Worm (Caenorhabditis elegans): ENCODE data around the gene tag-65.

ce11 chrV:13627103-13627623 is 51.2 kb downstream of the tag-65 start, which contains the start of gene sde-2:
- TF ChIP-seq flt-1 (GFP tag; IDR thresholded peaks at IDR 0.05), result no peak
- TF ChIP-seq ztf-23 (GFP tag; IDR thresholded peaks at IDR 0.05), result no peak
- no peak for TF ChIP-seq tab-1 (GFP tag; IDR thresholded peaks at IDR 0.05)
